Worm (Caenorhabditis elegans) whole organism, late embryonic: ENCODE data around the gene Y70C5A.3.
A peak's percentile ranks its signal among the peaks of the same experiment; 100 is the strongest.

Source experiments
- C38D4.7 ChIP-seq: fragments of 200-800 bp; sonication (Bioruptor generic); optimal IDR thresholded peaks from 2 replicates; lab custom pipeline; 2018; ENCODE audit warnings: mild to moderate bottlenecking, missing genetic modification characterization, moderate library complexity, missing compliant biosample characterization
- F13H6.1 ChIP-seq: sonication (generic microtip); optimal IDR thresholded peaks from 2 replicates; lab custom pipeline; 2016; ENCODE audit warnings: missing genetic modification characterization, missing compliant biosample characterization
- K02D7.2 ChIP-seq: sonication (generic microtip); optimal IDR thresholded peaks from 2 replicates; lab custom pipeline; 2017; ENCODE audit warnings: mild to moderate bottlenecking, missing genetic modification characterization, missing compliant biosample characterization
- ceh-14 ChIP-seq: sonication (generic microtip); optimal IDR thresholded peaks from 2 replicates; lab custom pipeline; 2016; ENCODE audit warnings: missing genotype, missing genetic modification characterization, missing compliant biosample characterization
- ceh-18 ChIP-seq: sonication (generic microtip); optimal IDR thresholded peaks from 2 replicates; lab custom pipeline; 2016; ENCODE audit warnings: missing genetic modification characterization, missing compliant biosample characterization
- ceh-19 ChIP-seq: fragments of 200-800 bp; sonication (Bioruptor generic); optimal IDR thresholded peaks from 2 replicates; lab custom pipeline; 2018; ENCODE audit warnings: mild to moderate bottlenecking, missing genetic modification characterization, missing compliant biosample characterization
- ceh-24 ChIP-seq: sonication (generic microtip); optimal IDR thresholded peaks from 2 replicates; lab custom pipeline; 2016; ENCODE audit warnings: mild to moderate bottlenecking, missing genetic modification characterization, missing compliant biosample characterization
- ceh-31 ChIP-seq: sonication (generic microtip); optimal IDR thresholded peaks from 2 replicates; lab custom pipeline; 2016; ENCODE audit warnings: missing genetic modification characterization, missing compliant biosample characterization
- ceh-9 ChIP-seq: sonication (generic microtip); optimal IDR thresholded peaks from 2 replicates; lab custom pipeline; 2016; ENCODE audit warnings: mild to moderate bottlenecking, missing genetic modification characterization, inconsistent platforms, missing compliant biosample characterization
- che-1 ChIP-seq: sonication (generic microtip); optimal IDR thresholded peaks from 2 replicates; lab custom pipeline; 2016; ENCODE audit warnings: mild to moderate bottlenecking, missing genetic modification characterization, missing compliant biosample characterization
- dve-1 ChIP-seq: sonication (generic microtip); optimal IDR thresholded peaks from 2 replicates; lab custom pipeline; 2017; ENCODE audit warnings: antibody characterized with exemption, mild to moderate bottlenecking, missing genetic modification characterization, missing compliant biosample characterization
- elt-2 ChIP-seq: sonication (generic microtip); optimal IDR thresholded peaks from 2 replicates; lab custom pipeline; 2016; ENCODE audit warnings: missing genetic modification reagents, missing genetic modification characterization, missing compliant biosample characterization
- elt-4 ChIP-seq: sonication (generic microtip); optimal IDR thresholded peaks from 2 replicates; lab custom pipeline; 2016; ENCODE audit warnings: missing genetic modification characterization, missing compliant biosample characterization
- ets-4 ChIP-seq: sonication (generic microtip); optimal IDR thresholded peaks from 2 replicates; lab custom pipeline; 2016; ENCODE audit warnings: missing genetic modification characterization, missing compliant biosample characterization
- gmeb-2 ChIP-seq: sonication (generic microtip); optimal IDR thresholded peaks from 2 replicates; lab custom pipeline; 2016; ENCODE audit warnings: missing genetic modification characterization, inconsistent platforms, missing compliant biosample characterization
- hlh-13 ChIP-seq: fragments of 200-800 bp; sonication (Bioruptor generic); optimal IDR thresholded peaks from 2 replicates; lab custom pipeline; 2018; ENCODE audit warnings: mild to moderate bottlenecking, missing genetic modification characterization, missing compliant biosample characterization
- hlh-30 ChIP-seq: sonication (generic microtip); optimal IDR thresholded peaks from 2 replicates; lab custom pipeline; 2017; ENCODE audit warnings: antibody characterized with exemption, missing genetic modification characterization, missing compliant biosample characterization; ENCODE audit not compliant: insufficient read depth
- hlh-6 ChIP-seq: sonication (generic microtip); optimal IDR thresholded peaks from 2 replicates; lab custom pipeline; 2016; ENCODE audit warnings: missing genotype, missing genetic modification characterization, missing compliant biosample characterization
- lim-6 ChIP-seq: sonication (generic microtip); optimal IDR thresholded peaks from 2 replicates; lab custom pipeline; 2016; ENCODE audit warnings: missing genetic modification characterization, missing compliant biosample characterization
- lin-11 ChIP-seq: fragments of 200-800 bp; sonication (Bioruptor generic); optimal IDR thresholded peaks from 2 replicates; lab custom pipeline; 2018; ENCODE audit warnings: mild to moderate bottlenecking, missing genetic modification characterization, missing compliant biosample characterization
- nfya-1 ChIP-seq: sonication (generic microtip); optimal IDR thresholded peaks from 2 replicates; lab custom pipeline; 2017; ENCODE audit warnings: missing genetic modification characterization, mild to moderate bottlenecking, missing compliant biosample characterization, antibody characterized with exemption, moderate library complexity
- npax-4 ChIP-seq: sonication (generic microtip); optimal IDR thresholded peaks from 2 replicates; lab custom pipeline; 2016; ENCODE audit warnings: missing genetic modification characterization, missing compliant biosample characterization
- pha-2 ChIP-seq: sonication (generic microtip); optimal IDR thresholded peaks from 2 replicates; lab custom pipeline; 2017; ENCODE audit warnings: mild to moderate bottlenecking, missing genetic modification characterization, missing compliant biosample characterization
- ref-2 ChIP-seq: sonication (generic microtip); optimal IDR thresholded peaks from 2 replicates; lab custom pipeline; 2016; ENCODE audit warnings: missing genetic modification characterization, missing compliant biosample characterization
- rnt-1 ChIP-seq: sonication (generic microtip); optimal IDR thresholded peaks from 2 replicates; lab custom pipeline; 2016; ENCODE audit warnings: missing genetic modification characterization, missing compliant biosample characterization
- syd-9 ChIP-seq: sonication (generic microtip); optimal IDR thresholded peaks from 2 replicates; lab custom pipeline; 2016; ENCODE audit warnings: mild to moderate bottlenecking, missing genetic modification characterization, moderate library complexity, missing compliant biosample characterization
- ttx-3 ChIP-seq: sonication (generic microtip); optimal IDR thresholded peaks from 2 replicates; lab custom pipeline; 2016; ENCODE audit warnings: missing genetic modification reagents, missing genetic modification characterization, missing compliant biosample characterization
- ztf-16 ChIP-seq: sonication (generic microtip); optimal IDR thresholded peaks from 2 replicates; lab custom pipeline; 2017; ENCODE audit warnings: missing genetic modification characterization, missing compliant biosample characterization

The Y70C5A.3 gene

ce11 chrV:16598437-16598836, 22.3 kb downstream of the Y70C5A.3 start (continued):
- TF ChIP-seq che-1 (tag; lab: Kevin White, UChicago) (no peak), gmeb-2 (tag; lab: Kevin White, UChicago) (no peak), hlh-13 (GFP tag; lab: Kevin White, UChicago) (no peak), ceh-24 (tag; lab: Kevin White, UChicago) (no peak), ceh-9 (no peak), ceh-18 (tag; lab: Kevin White, UChicago) (no peak), dve-1 (tag; lab: Kevin White, UChicago) (no peak), ref-2 (no peak), elt-2 (no peak), lim-6 (tag; lab: Kevin White, UChicago) (no peak)

ce11 chrV:16596102-16596501, 24.6 kb downstream of the Y70C5A.3 start:
- TF ChIP-seq elt-2 (peak; percentile 50), lim-6 (tag; lab: Kevin White, UChicago) (no peak)

- TF ChIP-seq ceh-14 (tag; lab: Kevin White, UChicago) (no peak), elt-2 (peak; percentile 82), ets-4 (tag; lab: Kevin White, UChicago) (no peak), gmeb-2 (tag; lab: Kevin White, UChicago) (no peak), rnt-1 (tag; lab: Kevin White, UChicago) (no peak)
- TF ChIP-seq, all 69 proteins: peak for 1
These were observed 25.5 kb downstream of the Y70C5A.3 start, which contains the start of gene cpl-1 for ce11 chrV:16595140-16595791. Gene cpl-1, minus strand, starts transcription at chrV:16595346.

ce11 chrV:16594514-16594913, 26.2 kb downstream of the Y70C5A.3 start:
- TF ChIP-seq nfya-1 (tag; lab: Kevin White, UChicago) (no peak), ceh-31 (no peak), C38D4.7 (GFP tag; lab: Kevin White, UChicago) (no peak), K02D7.2 (tag; lab: Kevin White, UChicago) (no peak), hlh-30 (tag; lab: Kevin White, UChicago) (no peak), F13H6.1 (tag; lab: Kevin White, UChicago) (no peak), npax-4 (tag; lab: Kevin White, UChicago) (no peak), ref-2 (no peak), ceh-19 (GFP tag; lab: Kevin White, UChicago) (no peak), hlh-6 (tag; lab: Kevin White, UChicago) (no peak), ttx-3 (tag; lab: Kevin White, UChicago) (no peak), ztf-16 (no peak)

ce11 chrV:16593792-16594059, 27.0 kb downstream of the Y70C5A.3 start:
- no peak for TF ChIP-seq lin-11
- peak; percentile 20 for TF ChIP-seq elt-4

- TF ChIP-seq dve-1 (tag; lab: Kevin White, UChicago), result peak; percentile 85
- TF ChIP-seq elt-2, result peak; percentile 81
- no peak for TF ChIP-seq pha-2
- no peak for TF ChIP-seq syd-9 (tag; lab: Kevin White, UChicago)
- TF ChIP-seq hlh-13 (GFP tag; lab: Kevin White, UChicago), result peak; percentile 4
These were observed 27.6 kb downstream of the Y70C5A.3 start for ce11 chrV:16592947-16593791.
